Worm (Caenorhabditis elegans): ENCODE measurements around the gene F54D5.24.
A peak's percentile ranks its signal among the peaks of the same experiment; 100 is the strongest.

Gene F54D5.24

DNA sequence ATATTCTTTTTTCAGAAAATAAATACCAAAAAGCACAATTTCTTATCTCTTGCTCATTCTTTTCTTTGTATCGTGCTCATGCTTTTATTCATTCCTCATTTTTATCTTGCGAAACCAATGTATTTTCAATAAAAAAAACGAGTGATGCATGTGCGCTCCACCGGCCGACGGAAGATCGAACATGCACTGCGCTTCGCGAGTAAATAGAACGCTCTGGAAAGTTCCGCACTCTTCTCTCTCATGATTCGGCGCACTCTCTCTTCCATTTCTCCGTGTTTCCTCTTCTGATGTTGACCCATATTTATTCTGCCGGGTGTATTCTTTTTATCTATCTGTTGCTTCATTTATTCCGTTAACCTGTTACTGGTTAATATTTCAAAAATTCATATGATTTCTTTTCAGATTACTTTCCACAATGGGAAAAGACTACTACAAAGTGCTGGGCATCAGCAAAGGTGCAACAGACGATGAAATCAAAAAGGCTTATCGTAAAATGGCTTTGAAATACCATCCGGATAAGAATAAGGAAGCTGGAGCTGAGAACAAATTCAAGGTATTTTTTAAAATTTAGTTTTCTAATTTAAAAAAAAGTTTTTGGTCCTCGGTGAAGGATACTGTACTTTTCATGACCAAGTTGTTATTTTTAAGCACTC, 10.3 kb upstream of the F54D5.24 start, which contains the start of gene dnj-13 (continued):
- peak; percentile 3 for TF ChIP-seq ztf-16 (tag; optimal IDR thresholded peaks at IDR 0.05)
- TF ChIP-seq odd-2 (tag; optimal IDR thresholded peaks at IDR 0.05): no peak
- TF ChIP-seq che-1 (tag; optimal IDR thresholded peaks at IDR 0.05): no peak
- TF ChIP-seq C08G9.2 (tag; optimal IDR thresholded peaks at IDR 0.05): peak; percentile 60
- TF ChIP-seq pat-9 (tag; optimal IDR thresholded peaks at IDR 0.05): no peak
- TF ChIP-seq hlh-8 (tag; optimal IDR thresholded peaks at IDR 0.05): peak; percentile 36
- no peak for TF ChIP-seq mec-3 (tag; optimal IDR thresholded peaks at IDR 0.05; ENCODE audit: borderline replicate concordance)
- peak; percentile 93 for TF ChIP-seq ref-2 (tag; optimal IDR thresholded peaks at IDR 0.05)
- TF ChIP-seq zip-5 (tag; optimal IDR thresholded peaks at IDR 0.05): no peak
- TF ChIP-seq npax-4 (tag; optimal IDR thresholded peaks at IDR 0.05): no peak
- TF ChIP-seq hlh-13 (GFP tag; optimal IDR thresholded peaks at IDR 0.05): no peak
- peak; percentile 51 for TF ChIP-seq gmeb-2 (tag; optimal IDR thresholded peaks at IDR 0.05)
- TF ChIP-seq pros-1 (tag; optimal IDR thresholded peaks at IDR 0.05): peak; percentile 47
- TF ChIP-seq ceh-19 (GFP tag; optimal IDR thresholded peaks at IDR 0.05): peak; percentile 30
- no peak for TF ChIP-seq fax-1 (tag; optimal IDR thresholded peaks at IDR 0.05)
- TF ChIP-seq rnt-1 (tag; optimal IDR thresholded peaks at IDR 0.05): peak; percentile 77
- no peak for TF ChIP-seq pag-3 (tag; optimal IDR thresholded peaks at IDR 0.05; ENCODE audit: borderline replicate concordance)
- peak; percentile 3 for TF ChIP-seq ceh-22 (tag; optimal IDR thresholded peaks at IDR 0.05)
- no peak for TF ChIP-seq lin-11 (tag; optimal IDR thresholded peaks at IDR 0.05)
- TF ChIP-seq T23F11.4 (GFP tag; optimal IDR thresholded peaks at IDR 0.05): no peak
- TF ChIP-seq ceh-48 (tag; optimal IDR thresholded peaks at IDR 0.05): peak; percentile 31
- TF ChIP-seq lim-6 (tag; optimal IDR thresholded peaks at IDR 0.05): no peak
- TF ChIP-seq elt-4 (tag; optimal IDR thresholded peaks at IDR 0.05): no peak
- TF ChIP-seq unc-55 (GFP tag; optimal IDR thresholded peaks at IDR 0.05): peak; percentile 82
- TF ChIP-seq fkh-6 (tag; optimal IDR thresholded peaks at IDR 0.05): no peak
- no peak for TF ChIP-seq fkh-10 (GFP tag; optimal IDR thresholded peaks at IDR 0.05)
- peak; percentile 59 for TF ChIP-seq ceh-30 (tag; optimal IDR thresholded peaks at IDR 0.05)
- TF ChIP-seq dve-1 (tag; optimal IDR thresholded peaks at IDR 0.05): peak; percentile 29
- no peak for TF ChIP-seq K02D7.2 (tag; optimal IDR thresholded peaks at IDR 0.05)
- TF ChIP-seq sox-2 (GFP tag; IDR thresholded peaks at IDR 0.05): no peak
- TF ChIP-seq ceh-34 (tag; optimal IDR thresholded peaks at IDR 0.05): peak; percentile 86
- TF ChIP-seq dmd-4 (tag; optimal IDR thresholded peaks at IDR 0.05; ENCODE audit: borderline replicate concordance): no peak
- peak; percentile 33 for TF ChIP-seq ets-4 (tag; optimal IDR thresholded peaks at IDR 0.05)
- TF ChIP-seq sox-4 (tag; optimal IDR thresholded peaks at IDR 0.05): no peak

DNA sequence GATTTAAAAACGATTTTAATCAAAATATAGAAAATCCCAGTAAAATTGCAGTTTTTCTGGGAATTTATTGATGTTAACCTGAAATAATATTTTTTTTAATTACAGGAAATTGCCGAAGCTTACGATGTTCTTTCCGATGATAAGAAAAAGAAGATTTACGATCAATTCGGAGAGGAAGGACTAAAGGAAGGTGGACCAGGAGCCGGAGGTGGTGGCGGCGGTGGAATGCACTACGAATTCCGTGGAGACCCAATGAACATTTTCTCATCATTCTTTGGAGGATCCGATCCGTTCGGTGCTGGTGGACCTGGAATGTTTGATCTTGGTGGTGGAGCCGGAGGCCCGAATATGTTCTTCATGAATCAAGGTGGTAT, 9.8 kb upstream of the F54D5.24 start:
- no peak for TF ChIP-seq hlh-13 (GFP tag; optimal IDR thresholded peaks at IDR 0.05)

DNA sequence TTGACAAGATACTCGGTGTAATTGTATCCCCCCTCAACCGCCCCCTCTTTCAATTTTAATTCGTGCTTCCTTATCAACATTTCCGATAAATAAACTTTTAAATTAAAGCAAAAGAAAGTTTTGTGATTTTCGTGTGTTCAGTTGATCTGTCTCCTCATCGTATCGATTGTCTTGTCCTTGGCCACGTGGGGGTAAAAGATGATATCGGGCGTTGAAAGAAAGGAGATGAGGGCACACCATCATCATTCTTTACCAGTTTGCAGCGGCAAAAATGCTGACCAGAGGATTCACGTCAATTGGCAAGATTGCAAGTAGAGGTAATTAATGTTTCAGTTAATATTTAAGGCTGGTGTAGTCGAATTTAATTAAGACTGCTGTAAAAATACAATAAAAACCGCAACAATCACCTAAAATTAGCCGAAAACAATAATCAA, 8.5 kb upstream of the F54D5.24 start, which contains the start of gene F54D5.7:
TSS of gene F54D5.7 (plus strand) at position 264 of the 434 bp plus-strand sequence.
- TF ChIP-seq pha-2 (tag; optimal IDR thresholded peaks at IDR 0.05) (no peak), ama-1 (optimal IDR thresholded peaks at IDR 0.05) (peak; percentile 79), syd-9 (tag; optimal IDR thresholded peaks at IDR 0.05) (no peak), unc-55 (GFP tag; optimal IDR thresholded peaks at IDR 0.05) (no peak), K02D7.2 (tag; optimal IDR thresholded peaks at IDR 0.05) (no peak), zip-5 (tag; optimal IDR thresholded peaks at IDR 0.05) (no peak), ceh-30 (tag; optimal IDR thresholded peaks at IDR 0.05) (peak; percentile 17), ceh-45 (GFP tag; IDR thresholded peaks at IDR 0.05) (no peak), mec-3 (tag; optimal IDR thresholded peaks at IDR 0.05; ENCODE audit: borderline replicate concordance) (no peak), pat-9 (tag; optimal IDR thresholded peaks at IDR 0.05) (no peak), tbx-2 (tag; optimal IDR thresholded peaks at IDR 0.05) (no peak), K09A11.1 (tag; optimal IDR thresholded peaks at IDR 0.05; ENCODE audit: insufficient read depth) (no peak), ceh-24 (tag; optimal IDR thresholded peaks at IDR 0.05) (no peak), che-1 (tag; optimal IDR thresholded peaks at IDR 0.05) (no peak), pag-3 (tag; optimal IDR thresholded peaks at IDR 0.05; ENCODE audit: borderline replicate concordance) (no peak), nfya-1 (tag; optimal IDR thresholded peaks at IDR 0.05) (no peak), tbx-7 (tag; optimal IDR thresholded peaks at IDR 0.05) (no peak), C08G9.2 (tag; optimal IDR thresholded peaks at IDR 0.05) (no peak), npax-4 (tag; optimal IDR thresholded peaks at IDR 0.05) (no peak), sdc-2 (tag; optimal IDR thresholded peaks at IDR 0.05) (no peak), ceh-22 (tag; optimal IDR thresholded peaks at IDR 0.05) (no peak), ceh-18 (tag; optimal IDR thresholded peaks at IDR 0.05) (no peak), C38D4.7 (GFP tag; optimal IDR thresholded peaks at IDR 0.05) (no peak), ceh-19 (GFP tag; optimal IDR thresholded peaks at IDR 0.05) (no peak), ceh-48 (tag; optimal IDR thresholded peaks at IDR 0.05) (no peak), sox-2 (GFP tag; IDR thresholded peaks at IDR 0.05) (no peak), pros-1 (tag; optimal IDR thresholded peaks at IDR 0.05) (no peak), ets-4 (tag; optimal IDR thresholded peaks at IDR 0.05) (no peak), elt-2 (tag; optimal IDR thresholded peaks at IDR 0.05) (peak; percentile 30), dve-1 (tag; optimal IDR thresholded peaks at IDR 0.05) (no peak)
